Worm (Caenorhabditis elegans) whole organism, L3 larva: Measurements from ENCODE around the gene nduv-2.
A peak's percentile ranks its signal among the peaks of the same experiment; 100 is the strongest.

Experiments used
- R02D3.7 ChIP-seq: fragments of 150-350 bp; optimal IDR thresholded peaks from 2 replicates; lab custom pipeline; 2014; ENCODE audit warnings: missing biosample characterization, missing genetic modification characterization
- aly-2 ChIP-seq: fragments of 150-350 bp; optimal IDR thresholded peaks from 2 replicates; lab custom pipeline; 2014; ENCODE audit warnings: missing biosample characterization, missing genetic modification characterization
- ama-1 ChIP-seq: fragments of 150-350 bp; optimal IDR thresholded peaks from 2 replicates; lab custom pipeline; 2018
- ceh-16 ChIP-seq: sonication (generic microtip); optimal IDR thresholded peaks from 2 replicates; lab custom pipeline; 2017; ENCODE audit warnings: missing biosample characterization, missing genetic modification characterization
- ceh-28 ChIP-seq: fragments of 150-350 bp; optimal IDR thresholded peaks from 2 replicates; lab custom pipeline; 2014; ENCODE audit warnings: missing biosample characterization, missing genetic modification reagents, missing genetic modification characterization
- ceh-82 ChIP-seq: fragments of 150-350 bp; optimal IDR thresholded peaks from 2 replicates; lab custom pipeline; 2014; ENCODE audit warnings: missing biosample characterization, missing genetic modification characterization
- ceh-9 ChIP-seq: sonication (generic microtip); optimal IDR thresholded peaks from 2 replicates; lab custom pipeline; 2018; ENCODE audit warnings: missing biosample characterization, missing genetic modification characterization
- daf-12 ChIP-seq: fragments of 150-350 bp; optimal IDR thresholded peaks from 2 replicates; lab custom pipeline; 2014; ENCODE audit warnings: missing biosample characterization, missing genetic modification reagents, missing genetic modification characterization
- egl-27 ChIP-seq: sonication (generic microtip); optimal IDR thresholded peaks from 4 replicates; lab custom pipeline; 2017; ENCODE audit warnings: missing biosample characterization, missing genetic modification reagents, missing genetic modification characterization
- egl-5 ChIP-seq: fragments of 150-350 bp; optimal IDR thresholded peaks from 2 replicates; lab custom pipeline; 2017; ENCODE audit warnings: missing biosample characterization, missing genetic modification reagents, missing genetic modification characterization, inconsistent platforms
- elt-1 ChIP-seq: fragments of 150-350 bp; optimal IDR thresholded peaks from 2 replicates; lab custom pipeline; 2014; ENCODE audit warnings: missing biosample characterization, missing genetic modification characterization
- elt-2 ChIP-seq: sonication (generic microtip); optimal IDR thresholded peaks from 2 replicates; lab custom pipeline; 2016; ENCODE audit warnings: missing genetic modification reagents, mild to moderate bottlenecking, missing genetic modification characterization, missing compliant biosample characterization
- elt-3 ChIP-seq, 3 experiments: fragments of 150-350 bp in 1 of 3; sonication (generic microtip) in 2 of 3; optimal IDR thresholded peaks; 2 replicates in 2 of 3; 4 replicates in 1 of 3; lab custom pipeline; 2014 to 2017; ENCODE audit warnings: missing biosample characterization in 3 of 3, missing genetic modification characterization in 3 of 3
- eor-1 ChIP-seq, 2 experiments: fragments of 150-350 bp; optimal IDR thresholded peaks; 2 replicates each; lab custom pipeline; 2014 to 2018; ENCODE audit warnings: missing biosample characterization in 2 of 2, missing genetic modification characterization in 2 of 2
- fkh-10 ChIP-seq: sonication (generic microtip); optimal IDR thresholded peaks from 2 replicates; lab custom pipeline; 2017; ENCODE audit warnings: missing biosample characterization, missing genetic modification reagents, missing genetic modification characterization
- fkh-2 ChIP-seq: fragments of 150-350 bp; optimal IDR thresholded peaks from 2 replicates; lab custom pipeline; 2014; ENCODE audit warnings: missing biosample characterization, missing genetic modification reagents, missing genetic modification characterization
- fos-1 ChIP-seq: fragments of 150-350 bp; optimal IDR thresholded peaks from 2 replicates; lab custom pipeline; 2014; ENCODE audit warnings: missing biosample characterization, missing genetic modification characterization
- hmg-11 ChIP-seq: sonication (generic microtip); optimal IDR thresholded peaks from 2 replicates; lab custom pipeline; 2016; ENCODE audit warnings: missing genetic modification characterization, missing compliant biosample characterization
- jun-1 ChIP-seq: fragments of 150-350 bp; optimal IDR thresholded peaks from 2 replicates; lab custom pipeline; 2014; ENCODE audit warnings: missing biosample characterization, missing genetic modification reagents, missing genetic modification characterization
- lin-15B ChIP-seq: fragments of 150-350 bp; optimal IDR thresholded peaks from 2 replicates; lab custom pipeline; 2014; ENCODE audit warnings: missing biosample characterization, missing genetic modification characterization
- lin-39 ChIP-seq: fragments of 150-350 bp; optimal IDR thresholded peaks from 2 replicates; lab custom pipeline; 2018; ENCODE audit warnings: missing biosample characterization, missing genetic modification reagents, missing genetic modification characterization
- lsy-12 ChIP-seq: sonication (generic microtip); optimal IDR thresholded peaks from 2 replicates; lab custom pipeline; 2016; ENCODE audit warnings: mild to moderate bottlenecking, missing genetic modification characterization, missing compliant biosample characterization
- mdl-1 ChIP-seq: fragments of 150-350 bp; optimal IDR thresholded peaks from 2 replicates; lab custom pipeline; 2014; ENCODE audit warnings: missing biosample characterization, missing genetic modification characterization
- mml-1 ChIP-seq: fragments of 150-350 bp; sonication (generic microtip); optimal IDR thresholded peaks from 3 replicates; lab custom pipeline; 2014; ENCODE audit warnings: missing biosample characterization, missing genetic modification characterization
- nfya-1 ChIP-seq: sonication (generic microtip); optimal IDR thresholded peaks from 2 replicates; lab custom pipeline; 2017; ENCODE audit warnings: missing genetic modification characterization, mild to moderate bottlenecking, missing compliant biosample characterization, antibody characterized with exemption, moderate library complexity; ENCODE audit not compliant: insufficient read depth
- nhr-11 ChIP-seq: fragments of 150-350 bp; optimal IDR thresholded peaks from 2 replicates; lab custom pipeline; 2014; ENCODE audit warnings: missing biosample characterization, missing genetic modification characterization
- nhr-12 ChIP-seq: fragments of 150-350 bp; optimal IDR thresholded peaks from 2 replicates; lab custom pipeline; 2014; ENCODE audit warnings: missing biosample characterization, missing genetic modification characterization
- nhr-23 ChIP-seq: fragments of 150-350 bp; optimal IDR thresholded peaks from 2 replicates; lab custom pipeline; 2014; ENCODE audit warnings: missing biosample characterization, missing genetic modification reagents, missing genetic modification characterization
- nhr-237 ChIP-seq: fragments of 150-350 bp; optimal IDR thresholded peaks from 2 replicates; lab custom pipeline; 2014; ENCODE audit warnings: missing biosample characterization, missing genetic modification characterization
- nhr-25 ChIP-seq: sonication (generic microtip); optimal IDR thresholded peaks from 2 replicates; lab custom pipeline; 2017; ENCODE audit warnings: missing biosample characterization, missing genetic modification characterization
- nhr-28 ChIP-seq: fragments of 150-350 bp; optimal IDR thresholded peaks from 2 replicates; lab custom pipeline; 2014; ENCODE audit warnings: missing biosample characterization, missing genetic modification characterization
- nhr-76 ChIP-seq: fragments of 150-350 bp; sonication (generic microtip); optimal IDR thresholded peaks from 5 replicates; lab custom pipeline; 2014; ENCODE audit warnings: missing biosample characterization, missing genetic modification characterization
- nhr-77 ChIP-seq: fragments of 150-350 bp; optimal IDR thresholded peaks from 2 replicates; lab custom pipeline; 2014; ENCODE audit warnings: missing biosample characterization, missing genetic modification characterization
- pqm-1 ChIP-seq: fragments of 150-350 bp; optimal IDR thresholded peaks from 2 replicates; lab custom pipeline; 2017; ENCODE audit warnings: missing biosample characterization, missing genetic modification characterization, inconsistent platforms
- sea-2 ChIP-seq: fragments of 150-350 bp; sonication (generic microtip); optimal IDR thresholded peaks from 4 replicates; lab custom pipeline; 2014; ENCODE audit warnings: missing biosample characterization, missing genetic modification reagents, missing genetic modification characterization
- skn-1 ChIP-seq: fragments of 150-350 bp; optimal IDR thresholded peaks from 2 replicates; lab custom pipeline; 2014; ENCODE audit warnings: missing biosample characterization, missing genetic modification characterization
- snpc-4 ChIP-seq: fragments of 150-350 bp; optimal IDR thresholded peaks from 2 replicates; lab custom pipeline; 2014; ENCODE audit warnings: missing biosample characterization, missing genetic modification characterization
- tbx-2 ChIP-seq: sonication (generic microtip); optimal IDR thresholded peaks from 2 replicates; lab custom pipeline; 2016; ENCODE audit warnings: mild to moderate bottlenecking, missing genetic modification characterization, missing compliant biosample characterization
- unc-39 ChIP-seq: sonication (generic microtip); optimal IDR thresholded peaks from 4 replicates; lab custom pipeline; 2017; ENCODE audit warnings: missing biosample characterization, missing genetic modification characterization
- unc-62 ChIP-seq: fragments of 150-350 bp; sonication (generic microtip); optimal IDR thresholded peaks from 4 replicates; lab custom pipeline; 2014; ENCODE audit warnings: missing biosample characterization, missing genetic modification reagents, missing genetic modification characterization
- zag-1 ChIP-seq: fragments of 150-350 bp; optimal IDR thresholded peaks from 2 replicates; lab custom pipeline; 2014; ENCODE audit warnings: missing biosample characterization, missing genetic modification characterization
- ztf-11 ChIP-seq: fragments of 150-350 bp; optimal IDR thresholded peaks from 2 replicates; lab custom pipeline; 2014; ENCODE audit warnings: missing biosample characterization, missing genetic modification characterization
- ztf-4 ChIP-seq: fragments of 150-350 bp; optimal IDR thresholded peaks from 2 replicates; lab custom pipeline; 2014; ENCODE audit warnings: missing biosample characterization, missing genetic modification characterization

The nduv-2 gene

ce11 chrV:13666460-13666859 lies 41.1 kb upstream of the nduv-2 start:
- no peak for TF ChIP-seq eor-1 (tag; optimal IDR thresholded peaks at IDR 0.05; lab: Kevin White, UChicago)
- no peak for TF ChIP-seq zag-1
- TF ChIP-seq unc-39 (tag; lab: Kevin White, UChicago) = no peak
- no peak for TF ChIP-seq elt-3 (tag; optimal IDR thresholded peaks at IDR 0.05; lab: Kevin White, UChicago)
- TF ChIP-seq ceh-82 = no peak
- TF ChIP-seq skn-1 (tag; lab: Kevin White, UChicago) = no peak
- TF ChIP-seq lin-15B (tag; lab: Kevin White, UChicago) = no peak
- TF ChIP-seq lsy-12 (tag; lab: Kevin White, UChicago) = no peak
- no peak for TF ChIP-seq ztf-11 (tag; lab: Kevin White, UChicago)
- TF ChIP-seq nhr-77 (tag; lab: Kevin White, UChicago) = no peak

DNA sequence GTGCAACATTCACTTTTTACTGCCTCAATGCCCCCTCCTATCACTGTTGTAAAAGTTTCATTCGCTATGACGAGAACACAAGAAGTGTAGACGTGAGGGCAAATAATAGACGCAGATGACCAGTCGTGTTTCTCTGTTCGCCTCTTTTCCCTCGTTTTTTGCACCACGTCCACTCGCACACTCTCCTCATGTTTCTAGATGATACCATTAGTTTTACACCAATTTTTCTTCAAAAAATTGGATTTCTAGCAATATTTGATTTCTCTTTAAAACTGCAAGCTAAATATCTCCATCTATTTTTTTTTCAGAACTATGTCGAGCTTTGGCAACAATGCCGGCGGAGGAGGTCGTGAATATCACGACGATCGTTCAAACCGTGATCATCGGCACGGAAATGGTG lies 39.7 kb upstream of the nduv-2 start, which contains the start of gene rde-12:
rde-12 (plus strand) TSS at position 301 of the 400 bp plus-strand sequence.
- TF ChIP-seq ztf-4 (tag; lab: Kevin White, UChicago) = no peak
- TF ChIP-seq ztf-11 (tag; lab: Kevin White, UChicago) = no peak
- TF ChIP-seq eor-1 (tag; optimal IDR thresholded peaks at IDR 0.05; lab: Kevin White, UChicago) = no peak
- no peak for TF ChIP-seq ceh-28
- TF ChIP-seq fkh-2 (tag; lab: Kevin White, UChicago) = no peak
- TF ChIP-seq nhr-28 (tag; lab: Kevin White, UChicago) = no peak
- no peak for TF ChIP-seq lin-39 (tag; lab: Kevin White, UChicago)
- no peak for TF ChIP-seq elt-1 (tag; lab: Kevin White, UChicago)

ce11 chrV:13664340-13664916 lies 39.1 kb upstream of the nduv-2 start:
- TF ChIP-seq nhr-76 (tag; lab: Kevin White, UChicago) = no peak
- no peak for TF ChIP-seq unc-62 (GFP tag; lab: Kevin White, UChicago)
- TF ChIP-seq ama-1 = peak; percentile 40
- TF ChIP-seq daf-12 = no peak
- no peak for TF ChIP-seq hmg-11 (tag; lab: Kevin White, UChicago)
- TF ChIP-seq jun-1 (tag; lab: Kevin White, UChicago) = no peak
- no peak for TF ChIP-seq unc-39 (tag; lab: Kevin White, UChicago)
- TF ChIP-seq elt-1 (tag; lab: Kevin White, UChicago) = no peak
- TF ChIP-seq fkh-2 (tag; lab: Kevin White, UChicago) = no peak
- no peak for TF ChIP-seq mdl-1 (tag; lab: Kevin White, UChicago)
- TF ChIP-seq lin-39 (tag; lab: Kevin White, UChicago) = no peak
- TF ChIP-seq nhr-12 (tag; lab: Kevin White, UChicago) = no peak
- no peak for TF ChIP-seq ztf-11 (tag; lab: Kevin White, UChicago)
- TF ChIP-seq aly-2 = no peak
- no peak for TF ChIP-seq elt-3 (tag; optimal IDR thresholded peaks at IDR 0.05; lab: Kevin White, UChicago)
- TF ChIP-seq nhr-237 (tag; lab: Kevin White, UChicago) = no peak
- no peak for TF ChIP-seq pqm-1 (tag; lab: Kevin White, UChicago)
- peak; percentile 9 for TF ChIP-seq nhr-23 (tag; lab: Kevin White, UChicago)
- no peak for TF ChIP-seq snpc-4 (tag; lab: Kevin White, UChicago)
- TF ChIP-seq elt-2 (tag; lab: Kevin White, UChicago) = peak; percentile 51
- no peak for TF ChIP-seq fos-1
- TF ChIP-seq fkh-10 (GFP tag; lab: Kevin White, UChicago) = no peak
- peak; percentile 55 for TF ChIP-seq lin-15B (tag; lab: Kevin White, UChicago)
- no peak for TF ChIP-seq nhr-11
- no peak for TF ChIP-seq ceh-28
- TF ChIP-seq egl-5 = no peak
- peak; percentile 19 for TF ChIP-seq nfya-1 (tag; lab: Kevin White, UChicago)
- TF ChIP-seq mml-1 (tag; lab: Kevin White, UChicago) = no peak
- no peak for TF ChIP-seq tbx-2 (tag; lab: Kevin White, UChicago)
- no peak for TF ChIP-seq ceh-9 (tag; lab: Kevin White, UChicago)
- TF ChIP-seq R02D3.7 (tag; lab: Kevin White, UChicago) = no peak
- TF ChIP-seq skn-1 (tag; lab: Kevin White, UChicago) = no peak
- no peak for TF ChIP-seq ceh-16 (tag; lab: Kevin White, UChicago)
- TF ChIP-seq eor-1 (tag; optimal IDR thresholded peaks at IDR 0.05; lab: Kevin White, UChicago) = no peak
- no peak for TF ChIP-seq ztf-4 (tag; lab: Kevin White, UChicago)
- TF ChIP-seq egl-27 (tag; lab: Kevin White, UChicago) = no peak
- TF ChIP-seq sea-2 (GFP tag; lab: Kevin White, UChicago) = no peak
- TF ChIP-seq nhr-25 (tag; lab: Kevin White, UChicago) = no peak
- no peak for TF ChIP-seq nhr-77 (tag; lab: Kevin White, UChicago)
